Worm (Caenorhabditis elegans) whole organism, young adult: ENCODE measurements around the gene pgp-12.
A peak's percentile ranks its signal among the peaks of the same experiment; 100 is the strongest.

ENCODE experiments used
- B0035.1 ChIP-seq: sonication (generic microtip); optimal IDR thresholded peaks from 2 replicates; lab custom pipeline; 2016; ENCODE audit warnings: missing genetic modification characterization, mild to moderate bottlenecking, missing compliant biosample characterization, missing genotype, missing genetic modification reagents
- B0261.1 ChIP-seq: sonication (generic microtip); optimal IDR thresholded peaks from 2 replicates; lab custom pipeline; 2016; ENCODE audit warnings: mild to moderate bottlenecking, missing genetic modification characterization, moderate library complexity, missing compliant biosample characterization
- B0336.3 ChIP-seq: fragments of 200-800 bp; sonication (Bioruptor generic); IDR thresholded peaks from 2 replicates; pipeline ENCODE4 v1.3.6; 2022; ENCODE audit warnings: missing genetic modification characterization, missing compliant biosample characterization
- C06A6.2 ChIP-seq: fragments of 200-800 bp; sonication (Bioruptor generic); conservative IDR thresholded peaks from 2 replicates; pipeline ENCODE4 v1.3.6; 2022; ENCODE audit warnings: missing genetic modification characterization, missing compliant biosample characterization
- C17E4.6 ChIP-seq: fragments of 200-800 bp; sonication (Bioruptor generic); IDR thresholded peaks from 2 replicates; pipeline ENCODE4 v1.3.6; 2022; ENCODE audit warnings: missing genetic modification reagents, missing genetic modification characterization, missing compliant biosample characterization
- F10E7.11 ChIP-seq: sonication (generic microtip); optimal IDR thresholded peaks from 2 replicates; lab custom pipeline; 2017; ENCODE audit warnings: mild to moderate bottlenecking, missing genetic modification characterization, moderate library complexity, missing compliant biosample characterization
- K11D2.4 ChIP-seq: fragments of 200-800 bp; sonication (Bioruptor generic); IDR thresholded peaks from 2 replicates; pipeline ENCODE4 v1.3.6; 2022; ENCODE audit warnings: missing genetic modification reagents, missing genetic modification characterization, missing compliant biosample characterization
- Y95B8A.8 ChIP-seq: fragments of 200-800 bp; sonication (Bioruptor generic); IDR thresholded peaks from 2 replicates; pipeline ENCODE4 v1.3.6; 2022; ENCODE audit warnings: missing genetic modification reagents, missing genetic modification characterization, missing compliant biosample characterization
- ZK185.1 ChIP-seq: sonication (generic microtip); optimal IDR thresholded peaks from 2 replicates; lab custom pipeline; 2016; ENCODE audit warnings: mild to moderate bottlenecking, missing genetic modification characterization, missing compliant biosample characterization; ENCODE audit not compliant: poor library complexity, severe bottlenecking
- akir-1 ChIP-seq: fragments of 200-800 bp; sonication (Bioruptor generic); optimal IDR thresholded peaks from 2 replicates; lab custom pipeline; 2018; ENCODE audit warnings: mild to moderate bottlenecking, missing genetic modification characterization, moderate library complexity, missing compliant biosample characterization
- ama-1 ChIP-seq, 3 experiments: fragments of 150-350 bp in 1 of 3; sonication (generic microtip) in 2 of 3; optimal IDR thresholded peaks; 2 replicates each; lab custom pipeline; 2014 to 2018; ENCODE audit warnings: missing biosample characterization in 2 of 3, missing genetic modification characterization in 2 of 3, missing genetic modification reagents in 2 of 3
- aptf-3 ChIP-seq: fragments of 200-800 bp; sonication (Bioruptor generic); IDR thresholded peaks from 2 replicates; pipeline ENCODE4 v1.3.6; 2022; ENCODE audit warnings: missing genetic modification characterization, missing compliant biosample characterization
- atf-7 ChIP-seq: sonication (generic microtip); optimal IDR thresholded peaks from 2 replicates; lab custom pipeline; 2017; ENCODE audit warnings: mild to moderate bottlenecking, missing genetic modification characterization, missing compliant biosample characterization
- attf-5 ChIP-seq: fragments of 200-800 bp; sonication (Bioruptor generic); optimal IDR thresholded peaks from 2 replicates; lab custom pipeline; 2018; ENCODE audit warnings: mild to moderate bottlenecking, missing genetic modification characterization, missing compliant biosample characterization
- cebp-1 ChIP-seq, 2 experiments: fragments of 200-800 bp in 1 of 2; sonication (Bioruptor generic) in 1 of 2; sonication (generic microtip) in 1 of 2; IDR thresholded peaks in 1 of 2; optimal IDR thresholded peaks in 1 of 2; 2 replicates each; pipeline versions ENCODE4 v1.3.6 to Lab custom; 2017 to 2022; ENCODE audit warnings: missing compliant biosample characterization in 2 of 2, missing genetic modification characterization in 2 of 2, mild to moderate bottlenecking in 1 of 2, missing genetic modification reagents in 1 of 2, moderate library complexity in 1 of 2
- die-1 ChIP-seq: sonication (generic microtip); optimal IDR thresholded peaks from 2 replicates; lab custom pipeline; 2016; ENCODE audit warnings: missing genotype, mild to moderate bottlenecking, missing genetic modification characterization, missing compliant biosample characterization
- dox-1 ChIP-seq: fragments of 200-800 bp; sonication (Bioruptor generic); IDR thresholded peaks from 2 replicates; pipeline ENCODE4 v1.3.6; 2022; ENCODE audit warnings: missing genetic modification reagents, missing genetic modification characterization, missing compliant biosample characterization
- egl-18 ChIP-seq: fragments of 200-800 bp; sonication (Bioruptor generic); IDR thresholded peaks from 2 replicates; pipeline ENCODE4 v1.3.6; 2022; ENCODE audit warnings: missing genetic modification reagents, missing genetic modification characterization, missing compliant biosample characterization
- gei-17 ChIP-seq: fragments of 200-800 bp; sonication (Bioruptor generic); optimal IDR thresholded peaks from 2 replicates; lab custom pipeline; 2018; ENCODE audit warnings: mild to moderate bottlenecking, missing genetic modification characterization, missing compliant biosample characterization
- hmg-1.2 ChIP-seq: fragments of 200-800 bp; sonication (Bioruptor generic); IDR thresholded peaks from 2 replicates; pipeline ENCODE4 v1.3.6; 2022; ENCODE audit warnings: missing genetic modification reagents, missing genetic modification characterization, missing compliant biosample characterization
- let-607 ChIP-seq, 2 experiments: fragments of 200-800 bp in 1 of 2; sonication (Bioruptor generic) in 1 of 2; sonication (generic microtip) in 1 of 2; optimal IDR thresholded peaks; 2 replicates each; lab custom pipeline; 2016 to 2018; ENCODE audit warnings: mild to moderate bottlenecking in 2 of 2, missing compliant biosample characterization in 2 of 2, missing genetic modification characterization in 2 of 2, moderate library complexity in 2 of 2, missing genotype in 1 of 2
- lin-40 ChIP-seq: sonication (generic microtip); optimal IDR thresholded peaks from 2 replicates; lab custom pipeline; 2016; ENCODE audit warnings: missing genetic modification characterization, mild to moderate bottlenecking, missing compliant biosample characterization, missing genotype, missing genetic modification reagents
- madf-8 ChIP-seq: fragments of 200-800 bp; sonication (Bioruptor generic); conservative IDR thresholded peaks from 2 replicates; pipeline ENCODE4 v1.3.6; 2022; ENCODE audit warnings: missing genetic modification reagents, missing genetic modification characterization, missing compliant biosample characterization
- mcd-1 ChIP-seq: fragments of 200-800 bp; sonication (Bioruptor generic); IDR thresholded peaks from 2 replicates; pipeline ENCODE4 v1.3.6; 2022; ENCODE audit warnings: missing genetic modification reagents, missing genetic modification characterization, missing compliant biosample characterization
- nfya-2 ChIP-seq: fragments of 200-800 bp; sonication (Bioruptor generic); IDR thresholded peaks from 2 replicates; pipeline ENCODE4 v1.3.6; 2022; ENCODE audit warnings: missing genetic modification reagents, missing genetic modification characterization, missing compliant biosample characterization
- nhr-120 ChIP-seq: fragments of 200-800 bp; sonication (Bioruptor generic); IDR thresholded peaks from 2 replicates; pipeline ENCODE4 v1.3.6; 2022; ENCODE audit warnings: missing genetic modification characterization, missing compliant biosample characterization
- nhr-80 ChIP-seq: sonication (generic microtip); optimal IDR thresholded peaks from 2 replicates; lab custom pipeline; 2016; ENCODE audit warnings: missing genetic modification characterization, missing compliant biosample characterization
- nhr-90 ChIP-seq: sonication (generic microtip); optimal IDR thresholded peaks from 2 replicates; lab custom pipeline; 2016; ENCODE audit warnings: missing genotype, mild to moderate bottlenecking, missing genetic modification characterization, missing compliant biosample characterization
- pha-4 ChIP-seq: fragments of 150-350 bp; sonication (generic microtip); optimal IDR thresholded peaks from 2 replicates; lab custom pipeline; 2014; ENCODE audit warnings: missing biosample characterization, missing genetic modification reagents, missing genetic modification characterization
- rec-8 ChIP-seq, 2 experiments: sonication (generic microtip); optimal IDR thresholded peaks; 2 replicates each; lab custom pipeline; 2016; ENCODE audit warnings: mild to moderate bottlenecking in 2 of 2, missing genetic modification characterization in 2 of 2, missing genetic modification reagents in 2 of 2, missing genotype in 2 of 2, missing biosample characterization in 1 of 2, missing compliant biosample characterization in 1 of 2, moderate library complexity in 1 of 2
- sea-2 ChIP-seq: fragments of 200-800 bp; sonication (Bioruptor generic); IDR thresholded peaks from 2 replicates; pipeline ENCODE4 v1.3.6; 2022; ENCODE audit warnings: missing genetic modification characterization, missing compliant biosample characterization
- snpc-3.4 ChIP-seq: sonication (generic microtip); optimal IDR thresholded peaks from 2 replicates; lab custom pipeline; 2017; ENCODE audit warnings: missing genetic modification characterization, mild to moderate bottlenecking, missing compliant biosample characterization, antibody characterized with exemption, moderate library complexity, missing genotype, missing genetic modification reagents
- somi-1 ChIP-seq: fragments of 200-800 bp; sonication (Bioruptor generic); optimal IDR thresholded peaks from 2 replicates; lab custom pipeline; 2018; ENCODE audit warnings: mild to moderate bottlenecking, missing genetic modification characterization, missing compliant biosample characterization
- tbp1 ChIP-seq: fragments of 200-800 bp; sonication (Bioruptor generic); optimal IDR thresholded peaks from 2 replicates; lab custom pipeline; 2018; ENCODE audit warnings: mild to moderate bottlenecking, missing genetic modification characterization, missing compliant biosample characterization
- tlf-1 ChIP-seq: fragments of 200-800 bp; sonication (Bioruptor generic); optimal IDR thresholded peaks from 2 replicates; lab custom pipeline; 2018; ENCODE audit warnings: mild to moderate bottlenecking, missing genetic modification characterization, missing compliant biosample characterization
- unc-130 ChIP-seq: sonication (generic microtip); optimal IDR thresholded peaks from 2 replicates; lab custom pipeline; 2016; ENCODE audit warnings: missing genetic modification reagents, missing genetic modification characterization, missing compliant biosample characterization
- ztf-26 ChIP-seq: sonication (generic microtip); optimal IDR thresholded peaks from 2 replicates; lab custom pipeline; 2017; ENCODE audit warnings: missing genetic modification characterization, missing compliant biosample characterization

pgp-12 gene

DNA sequence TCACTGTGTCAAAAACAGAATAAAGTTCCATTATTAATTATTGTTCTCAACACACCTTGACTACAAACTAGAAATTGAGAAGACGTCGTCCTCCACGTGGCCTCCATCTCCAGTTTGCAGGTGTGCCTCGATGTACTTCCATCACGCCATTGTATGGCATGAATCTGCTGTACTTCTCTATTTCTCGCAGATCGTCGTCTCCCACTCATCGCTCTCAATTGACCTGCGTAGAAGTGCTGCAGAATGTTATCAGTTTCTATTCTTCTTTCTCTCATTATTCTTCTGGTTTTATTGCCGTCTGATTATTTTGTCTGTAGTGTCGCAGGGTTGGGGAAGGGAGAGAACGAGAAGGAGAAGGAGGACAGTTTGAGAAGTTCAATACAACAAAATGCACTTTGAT is 28.0 kb downstream of the pgp-12 start (continued):
- 0 out of 2 replicates have a peak, but pooled peaks have one; percentile 14 for TF ChIP-seq mcd-1 (GFP tag; lab: Robert Waterston, UW)
- TF ChIP-seq ZK185.1 (tag; lab: Kevin White, UChicago), result peak; percentile 11
- TF ChIP-seq hmg-1.2 (GFP tag; lab: Robert Waterston, UW), result no peak
- no peak for TF ChIP-seq Y95B8A.8
- TF ChIP-seq egl-18 (GFP tag; lab: Robert Waterston, UW), result no peak
- no peak for TF ChIP-seq nhr-120 (GFP tag; lab: Robert Waterston, UW)
- TF ChIP-seq dox-1, result peak; percentile 70
- TF ChIP-seq F10E7.11 (tag; lab: Kevin White, UChicago), result no peak
- TF ChIP-seq let-607 (tag; optimal IDR thresholded peaks at IDR 0.05; lab: Kevin White, UChicago), result peak; percentile 79 to 86
- no peak for TF ChIP-seq tlf-1 (GFP tag; lab: Kevin White, UChicago)
- no peak for TF ChIP-seq snpc-3.4 (tag; lab: Kevin White, UChicago)
- peak; percentile 23 for TF ChIP-seq nhr-90 (tag; lab: Kevin White, UChicago)
- 0 out of 2 replicates have a peak, but pooled peaks have one; percentile 22 for TF ChIP-seq C06A6.2 (GFP tag; lab: Robert Waterston, UW)
- no peak for TF ChIP-seq ama-1 (optimal IDR thresholded peaks at IDR 0.05; lab: Kevin White, UChicago)
- no peak for TF ChIP-seq ama-1 (GFP tag; optimal IDR thresholded peaks at IDR 0.05; lab: Kevin White, UChicago)
- TF ChIP-seq cebp-1 (GFP tag; IDR thresholded peaks at IDR 0.05; lab: Robert Waterston, UW), result no peak
- no peak for TF ChIP-seq cebp-1 (tag; optimal IDR thresholded peaks at IDR 0.05; lab: Kevin White, UChicago)
- peak; percentile 14 for TF ChIP-seq somi-1 (GFP tag; lab: Kevin White, UChicago)
- TF ChIP-seq tbp1 (GFP tag; lab: Kevin White, UChicago), result peak; percentile 30
- no peak for TF ChIP-seq aptf-3 (GFP tag; lab: Robert Waterston, UW)
- no peak for TF ChIP-seq C17E4.6
- no peak for TF ChIP-seq madf-8 (GFP tag; lab: Robert Waterston, UW)
- TF ChIP-seq akir-1 (GFP tag; lab: Kevin White, UChicago), result no peak
- no peak for TF ChIP-seq unc-130 (GFP tag; lab: Kevin White, UChicago)
- TF ChIP-seq sea-2 (GFP tag; lab: Robert Waterston, UW), result no peak
- TF ChIP-seq B0336.3 (GFP tag; lab: Robert Waterston, UW), result 0 out of 2 replicates have a peak, but pooled peaks have one; percentile 25
- TF ChIP-seq nfya-2 (GFP tag; lab: Robert Waterston, UW), result no peak
- TF ChIP-seq B0261.1 (tag; lab: Kevin White, UChicago), result no peak
- TF ChIP-seq nhr-80, result peak; percentile 98
- TF ChIP-seq gei-17 (GFP tag; lab: Kevin White, UChicago), result no peak
- TF ChIP-seq, all 124 proteins: peak for 14

DNA sequence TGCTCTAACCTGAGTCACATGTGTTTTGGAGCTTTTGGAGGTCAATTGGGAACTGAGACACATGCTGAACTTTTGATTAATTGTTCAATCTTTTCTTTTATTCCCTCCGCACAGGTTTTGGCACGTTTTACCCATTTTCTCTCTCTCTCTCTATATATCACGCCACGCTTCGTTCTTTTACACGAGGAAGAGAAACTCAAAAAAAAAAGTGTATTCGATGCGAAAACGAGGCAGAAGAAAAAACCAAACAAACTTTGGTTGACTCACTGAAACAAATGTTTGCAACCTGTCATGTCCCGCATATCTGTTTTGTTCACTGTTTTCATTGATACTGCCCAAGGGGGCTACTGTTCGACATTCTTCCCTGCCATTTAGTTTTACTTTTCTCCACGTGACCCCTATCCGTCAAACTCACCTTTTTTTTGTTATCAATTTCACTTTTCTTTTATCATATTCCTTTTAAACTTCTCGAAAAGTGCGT is 29.7 kb downstream of the pgp-12 start:
- TF ChIP-seq dox-1, result peak; percentile 35; the same call in 1 of the 2 replicates
- TF ChIP-seq nhr-80, result peak; percentile 76
- peak; percentile 17; the same call in 1 of the 2 replicates for TF ChIP-seq K11D2.4 (GFP tag; lab: Robert Waterston, UW)
- TF ChIP-seq atf-7 (tag; lab: Kevin White, UChicago), result peak; percentile 44
- peak; percentile 6 for TF ChIP-seq die-1 (tag; lab: Kevin White, UChicago)
- no peak for TF ChIP-seq B0035.1 (tag; lab: Kevin White, UChicago)
- peak; percentile 75 for TF ChIP-seq ztf-26 (tag; lab: Kevin White, UChicago)
- peak in 1 of 2 experiments; percentile 0 for TF ChIP-seq let-607 (tag; optimal IDR thresholded peaks at IDR 0.05; lab: Kevin White, UChicago)
- no peak for TF ChIP-seq pha-4 (tag; lab: Kevin White, UChicago)
- peak; percentile 47 for TF ChIP-seq lin-40
- peak; percentile 16 for TF ChIP-seq attf-5 (GFP tag; lab: Kevin White, UChicago)
- TF ChIP-seq rec-8 (tag; optimal IDR thresholded peaks at IDR 0.05; lab: Kevin White, UChicago), result no peak
- peak; percentile 78 for TF ChIP-seq somi-1 (GFP tag; lab: Kevin White, UChicago)
